Worm (Caenorhabditis elegans) whole organism, L3 larva: ENCODE measurements around the gene F42A10.9.

Experiments used
- ceh-9 ChIP-seq: sonication (generic microtip); optimal IDR thresholded peaks from 2 replicates; lab custom pipeline; 2018; ENCODE audit warnings: missing biosample characterization, missing genetic modification characterization
- egl-5 ChIP-seq: fragments of 150-350 bp; optimal IDR thresholded peaks from 2 replicates; lab custom pipeline; 2017; ENCODE audit warnings: missing biosample characterization, missing genetic modification reagents, missing genetic modification characterization, inconsistent platforms
- elt-3 ChIP-seq, 3 experiments: fragments of 150-350 bp in 1 of 3; sonication (generic microtip) in 2 of 3; optimal IDR thresholded peaks; 2 replicates in 2 of 3; 4 replicates in 1 of 3; lab custom pipeline; 2014 to 2017; ENCODE audit warnings: missing biosample characterization in 3 of 3, missing genetic modification characterization in 3 of 3
- fos-1 ChIP-seq: fragments of 150-350 bp; optimal IDR thresholded peaks from 2 replicates; lab custom pipeline; 2014; ENCODE audit warnings: missing biosample characterization, missing genetic modification characterization
- lin-39 ChIP-seq: fragments of 150-350 bp; optimal IDR thresholded peaks from 2 replicates; lab custom pipeline; 2018; ENCODE audit warnings: missing biosample characterization, missing genetic modification reagents, missing genetic modification characterization
- nhr-11 ChIP-seq: fragments of 150-350 bp; optimal IDR thresholded peaks from 2 replicates; lab custom pipeline; 2014; ENCODE audit warnings: missing biosample characterization, missing genetic modification characterization
- nhr-12 ChIP-seq: fragments of 150-350 bp; optimal IDR thresholded peaks from 2 replicates; lab custom pipeline; 2014; ENCODE audit warnings: missing biosample characterization, missing genetic modification characterization
- nhr-23 ChIP-seq: fragments of 150-350 bp; optimal IDR thresholded peaks from 2 replicates; lab custom pipeline; 2014; ENCODE audit warnings: missing biosample characterization, missing genetic modification reagents, missing genetic modification characterization
- nhr-77 ChIP-seq: fragments of 150-350 bp; optimal IDR thresholded peaks from 2 replicates; lab custom pipeline; 2014; ENCODE audit warnings: missing biosample characterization, missing genetic modification characterization
- snpc-4 ChIP-seq: fragments of 150-350 bp; optimal IDR thresholded peaks from 2 replicates; lab custom pipeline; 2014; ENCODE audit warnings: missing biosample characterization, missing genetic modification characterization

- TF ChIP-seq nhr-12 (tag; lab: Kevin White, UChicago) (no peak), egl-5 (tag; lab: Kevin White, UChicago) (no peak), lin-39 (no peak), nhr-77 (tag; lab: Kevin White, UChicago) (no peak), snpc-4 (no peak), fos-1 (no peak), nhr-11 (tag; lab: Kevin White, UChicago) (no peak), nhr-23 (tag; lab: Kevin White, UChicago) (no peak), ceh-9 (tag; lab: Kevin White, UChicago) (no peak), elt-3 (tag; optimal IDR thresholded peaks at IDR 0.05; lab: Kevin White, UChicago) (no peak)
These were observed 18.7 kb downstream of the F42A10.9 start, which contains the start of gene nas-28 for ce11 chrIII:6183118-6183517.
